Fruit fly (Drosophila melanogaster) whole organism, adult: ENCODE results near the gene CG11563.
A peak's percentile ranks its signal among the peaks of the same experiment; 100 is the strongest.

Experiments
- CG11617 ChIP-seq: fragments of 200-800 bp; sonication (Bioruptor generic); optimal IDR thresholded peaks from 2 replicates; lab custom pipeline; 2017; ENCODE audit warnings: mild to moderate bottlenecking, missing biosample characterization, missing genetic modification reagents, missing genetic modification characterization
- CG12768 ChIP-seq: fragments of 200-800 bp; sonication (Bioruptor generic); optimal IDR thresholded peaks from 2 replicates; lab custom pipeline; 2017; ENCODE audit warnings: missing biosample characterization, missing genetic modification characterization, mild to moderate bottlenecking, moderate library complexity, missing genetic modification reagents
- CG33017 ChIP-seq: fragments of 200-800 bp; sonication (Bioruptor generic); optimal IDR thresholded peaks from 2 replicates; lab custom pipeline; 2018; ENCODE audit warnings: missing biosample characterization, mild to moderate bottlenecking, missing genetic modification characterization, moderate library complexity
- CG7101 ChIP-seq: fragments of 200-800 bp; sonication (Bioruptor generic); optimal IDR thresholded peaks from 2 replicates; lab custom pipeline; 2018; ENCODE audit warnings: missing biosample characterization, mild to moderate bottlenecking, missing genetic modification characterization, moderate library complexity
- Hr96 ChIP-seq: fragments of 200-800 bp; sonication (Bioruptor generic); optimal IDR thresholded peaks from 2 replicates; lab custom pipeline; 2016; ENCODE audit warnings: missing biosample characterization, missing genetic modification characterization
- Mnt ChIP-seq: fragments of 200-800 bp; sonication (Bioruptor generic); optimal IDR thresholded peaks from 2 replicates; lab custom pipeline; 2016; ENCODE audit warnings: missing biosample characterization, mild to moderate bottlenecking, missing genetic modification characterization
- bab1 ChIP-seq: fragments of 200-800 bp; sonication (Bioruptor generic); optimal IDR thresholded peaks from 3 replicates; lab custom pipeline; 2019; ENCODE audit warnings: missing biosample characterization, mild to moderate bottlenecking, missing genetic modification characterization, moderate library complexity
- cic ChIP-seq: fragments of 200-800 bp; sonication (Bioruptor generic); optimal IDR thresholded peaks from 2 replicates; lab custom pipeline; 2017; ENCODE audit warnings: missing biosample characterization, mild to moderate bottlenecking, missing genetic modification characterization, moderate library complexity
- cnc ChIP-seq, 2 experiments: fragments of >200 bp; optimal IDR thresholded peaks; 2 replicates each; lab custom pipeline; 2017
- ovo ChIP-seq: fragments of 200-800 bp; sonication (Bioruptor generic); optimal IDR thresholded peaks from 2 replicates; lab custom pipeline; 2016; ENCODE audit warnings: missing biosample characterization, missing genetic modification characterization

DNA sequence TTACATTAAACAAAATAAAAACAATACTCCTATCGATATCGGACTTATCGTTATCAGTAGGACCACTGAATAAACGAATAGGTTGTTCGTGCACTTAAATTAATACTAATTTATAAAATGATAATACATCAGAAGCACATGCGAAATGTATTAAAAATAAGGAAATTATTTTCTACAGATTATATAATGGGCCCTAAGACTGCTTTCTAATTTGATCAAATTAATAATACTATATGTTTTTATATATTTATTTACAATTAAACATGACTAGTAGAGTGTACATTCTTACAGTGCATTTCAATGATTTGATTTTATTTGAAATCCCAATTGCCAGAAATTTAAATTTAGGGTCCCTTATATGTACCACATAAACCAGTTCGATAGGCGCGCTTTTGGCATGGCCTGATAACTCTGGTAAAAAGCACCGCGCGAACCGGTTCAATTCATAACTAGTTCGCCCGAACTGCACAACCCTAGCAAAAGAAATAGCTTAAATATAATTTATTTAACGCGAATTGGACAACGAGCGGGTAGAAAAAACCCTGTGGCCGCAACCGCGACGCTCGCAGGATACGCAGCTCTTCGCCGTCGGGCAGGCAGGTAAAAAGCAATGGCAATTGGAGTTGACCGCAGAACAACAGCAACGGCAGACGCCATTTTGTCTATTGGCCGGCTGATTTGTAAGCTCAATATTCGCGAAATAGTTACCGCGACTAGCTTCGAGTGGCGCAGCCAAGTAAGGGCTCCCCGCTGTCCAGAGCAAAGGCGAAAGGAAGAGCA, 39.9 kb downstream of the CG11563 start, which contains the start of the genes CG2126 and faf:
- TF ChIP-seq cnc (optimal IDR thresholded peaks at IDR 0.05; lab: Kevin White, UChicago) (no peak), bab1 (GFP tag; lab: Kevin White, UChicago) (peak; percentile 77), CG7101 (tag; lab: Kevin White, UChicago) (peak; percentile 83), ovo (GFP tag; lab: Kevin White, UChicago) (peak; percentile 48), CG12768 (peak; percentile 64), Mnt (GFP tag; lab: Kevin White, UChicago) (peak; percentile 60), cic (GFP tag; lab: Kevin White, UChicago) (peak; percentile 29), CG11617 (GFP tag; lab: Kevin White, UChicago) (peak; percentile 83), CG33017 (tag; lab: Kevin White, UChicago) (peak; percentile 76), Hr96 (GFP tag; lab: Kevin White, UChicago) (no peak)
